Worm (Caenorhabditis elegans): ENCODE measurements around the gene nhr-239.

- peak; percentile 83 for TF ChIP-seq lin-54 (GFP tag; optimal IDR thresholded peaks at IDR 0.05)
- peak; percentile 48 for TF ChIP-seq xnd-1 (tag; optimal IDR thresholded peaks at IDR 0.05)
- TF ChIP-seq hsf-1 (GFP tag; IDR thresholded peaks at IDR 0.05): no peak
- no peak for TF ChIP-seq F49E8.2 (tag; optimal IDR thresholded peaks at IDR 0.05; ENCODE audit: insufficient read depth)
- TF ChIP-seq lin-35 (GFP tag; optimal IDR thresholded peaks at IDR 0.05): peak in 2 of 3 experiments; percentile 34 to 91
- no peak for TF ChIP-seq sptf-2 (GFP tag; optimal IDR thresholded peaks at IDR 0.05)
- peak; percentile 81 for TF ChIP-seq rcor-1 (GFP tag; IDR thresholded peaks at IDR 0.05)
- TF ChIP-seq C06A6.2 (GFP tag; conservative IDR thresholded peaks at IDR 0.05): 0 out of 2 replicates have a peak, but pooled peaks have one; percentile 26
- peak; percentile 81 for TF ChIP-seq ceh-91 (GFP tag; IDR thresholded peaks at IDR 0.05)
- peak; percentile 62 for TF ChIP-seq dpl-1 (GFP tag; optimal IDR thresholded peaks at IDR 0.05)
- TF ChIP-seq repo-1 (tag; optimal IDR thresholded peaks at IDR 0.05): peak; percentile 3
These were observed 32.8 kb upstream of the nhr-239 start, which contains the start of the genes Y54F10AM.15, rbc-2 and ndua-8 for ce11 chrIII:2528621-2529113.

All from whole organism, young adult.